Fruit fly (Drosophila melanogaster): Measurements from ENCODE around the gene Sema1a.

Sema1a gene

dm6 chr2L:8699895-8700314 lies 158.0 kb downstream of the Sema1a start (continued):
- peak; percentile 69 for TF ChIP-seq GATAe (GFP tag; conservative IDR thresholded peaks at IDR 0.05)
- TF ChIP-seq CkIIα-i1 (GFP tag; IDR thresholded peaks at IDR 0.05), result no peak
- no peak for TF ChIP-seq prd (optimal IDR thresholded peaks at IDR 0.05)
- TF ChIP-seq prd (GFP tag; IDR thresholded peaks at IDR 0.05), result no peak
- no peak for TF ChIP-seq crc (GFP tag; optimal IDR thresholded peaks at IDR 0.05)
- TF ChIP-seq CG10543 (GFP tag; optimal IDR thresholded peaks at IDR 0.05), result peak; percentile 94
- TF ChIP-seq CG6254 (GFP tag; optimal IDR thresholded peaks at IDR 0.05), result peak; percentile 51
- peak; percentile 79 for TF ChIP-seq lab (GFP tag; optimal IDR thresholded peaks at IDR 0.05)
- no peak for TF ChIP-seq twi (tag; optimal IDR thresholded peaks at IDR 0.05)
- TF ChIP-seq CG8359 (GFP tag; optimal IDR thresholded peaks at IDR 0.05; ENCODE audit: borderline replicate concordance), result no peak
- TF ChIP-seq Rx (GFP tag; IDR thresholded peaks at IDR 0.05), result no peak
- TF ChIP-seq CoRest (tag; optimal IDR thresholded peaks at IDR 0.05), result peak; percentile 13
- no peak for TF ChIP-seq CG8281 (tag; optimal IDR thresholded peaks at IDR 0.05)
- TF ChIP-seq pfk (GFP tag; optimal IDR thresholded peaks at IDR 0.05), result peak; percentile 58
- no peak for TF ChIP-seq CG12942 (GFP tag; optimal IDR thresholded peaks at IDR 0.05)
- TF ChIP-seq HHEX (GFP tag; optimal IDR thresholded peaks at IDR 0.05), result peak; percentile 74
- peak; percentile 19 for TF ChIP-seq dmrt99B (tag; optimal IDR thresholded peaks at IDR 0.05)
- peak; percentile 29 for TF ChIP-seq fd64A (GFP tag; optimal IDR thresholded peaks at IDR 0.05)
- TF ChIP-seq CG12659 (GFP tag; optimal IDR thresholded peaks at IDR 0.05), result peak; percentile 49
- no peak for TF ChIP-seq CG6272 (GFP tag; IDR thresholded peaks at IDR 0.05)
- peak; percentile 35 for TF ChIP-seq CG9727 (GFP tag; optimal IDR thresholded peaks at IDR 0.05)
- no peak for TF ChIP-seq CG9609 (GFP tag; optimal IDR thresholded peaks at IDR 0.05)
- TF ChIP-seq Ets97D (GFP tag; optimal IDR thresholded peaks at IDR 0.05), result no peak
- TF ChIP-seq HLH4C (GFP tag; IDR thresholded peaks at IDR 0.05; ENCODE audit: partially characterized antibody), result no peak
- TF ChIP-seq oc (tag; optimal IDR thresholded peaks at IDR 0.05), result peak; percentile 34
- TF ChIP-seq Lim3 (GFP tag; IDR thresholded peaks at IDR 0.05), result no peak
- peak; percentile 93 for TF ChIP-seq sug (tag; optimal IDR thresholded peaks at IDR 0.05)
- peak; percentile 75 for TF ChIP-seq sqz (GFP tag; optimal IDR thresholded peaks at IDR 0.05)
- TF ChIP-seq luna (GFP tag; optimal IDR thresholded peaks at IDR 0.05), result no peak
- TF ChIP-seq cad (GFP tag; optimal IDR thresholded peaks at IDR 0.05), result no peak
- no peak; the same call in 1 of the 2 replicates for TF ChIP-seq Awh (GFP tag; IDR thresholded peaks at IDR 0.05)
- peak; percentile 75 for TF ChIP-seq CG17568 (GFP tag; optimal IDR thresholded peaks at IDR 0.05)
- TF ChIP-seq Bgb (GFP tag; IDR thresholded peaks at IDR 0.05; ENCODE audit: partially characterized antibody), result no peak
- no peak for TF ChIP-seq CG32772 (GFP tag; IDR thresholded peaks at IDR 0.05)
- TF ChIP-seq jing (GFP tag; optimal IDR thresholded peaks at IDR 0.05), result no peak
- no peak for TF ChIP-seq toy (GFP tag; IDR thresholded peaks at IDR 0.05)
- no peak for TF ChIP-seq Opbp (GFP tag; IDR thresholded peaks at IDR 0.05; ENCODE audit: partially characterized antibody)
- TF ChIP-seq gem (tag; optimal IDR thresholded peaks at IDR 0.05), result peak; percentile 58
- no peak for TF ChIP-seq gsb (GFP tag; IDR thresholded peaks at IDR 0.05)
- TF ChIP-seq caup (GFP tag; optimal IDR thresholded peaks at IDR 0.05; ENCODE audit: severe bottlenecking), result peak; percentile 55
- TF ChIP-seq sisA (GFP tag; IDR thresholded peaks at IDR 0.05), result no peak
- no peak for TF ChIP-seq CG15479 (GFP tag; optimal IDR thresholded peaks at IDR 0.05)
- TF ChIP-seq Max (GFP tag; optimal IDR thresholded peaks at IDR 0.05), result peak; percentile 12
- TF ChIP-seq hth (optimal IDR thresholded peaks at IDR 0.05), result no peak
- peak; percentile 55 for TF ChIP-seq schlank (tag; optimal IDR thresholded peaks at IDR 0.05)
- peak; percentile 55 for TF ChIP-seq CG6813 (GFP tag; optimal IDR thresholded peaks at IDR 0.05)
- TF ChIP-seq CG13775 (GFP tag; optimal IDR thresholded peaks at IDR 0.05), result no peak
- no peak for TF ChIP-seq HLH54F (GFP tag; optimal IDR thresholded peaks at IDR 0.05)
- TF ChIP-seq dpn (GFP tag; optimal IDR thresholded peaks at IDR 0.05), result peak in 1 of 2 experiments; percentile 10
- TF ChIP-seq slou (GFP tag; optimal IDR thresholded peaks at IDR 0.05), result no peak
- no peak for TF ChIP-seq Dip3 (GFP tag; optimal IDR thresholded peaks at IDR 0.05)

All from whole organism, embryonic.